ENCODE assay signal across 1 fruit fly cellular context in the genomic region with DNA sequence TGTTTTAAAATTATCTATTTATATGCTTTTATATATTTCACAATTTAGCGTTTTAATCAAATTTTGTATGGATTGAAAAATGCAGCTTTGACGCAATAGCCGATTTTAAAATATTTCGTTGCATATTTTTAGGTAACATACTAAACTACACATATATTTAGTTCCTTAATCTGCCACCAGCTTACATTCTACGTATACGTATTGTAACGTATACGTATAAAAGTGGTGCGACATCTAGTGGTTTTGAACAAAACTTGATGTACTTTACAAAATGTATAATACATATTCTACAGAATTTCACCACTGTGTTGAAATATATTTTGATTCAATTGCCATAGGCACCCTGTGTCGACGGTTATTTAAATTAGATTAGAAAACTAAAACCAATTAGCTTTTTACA.
TF ChIP-seq lines count a peak whose summit lies in the region.

No protein-coding gene starts in this region.

TF ChIP-seq in whole organism, embryonic, 481 proteins besides CTCF, POLR2A, EP300 and RAD21 (continued from another document and continues in another):
- TF ChIP-seq Oaz (GFP tag; IDR thresholded peaks at IDR 0.05; lab: Robert Waterston, UW) (no peak), oc (tag; optimal IDR thresholded peaks at IDR 0.05; lab: Kevin White, UChicago) (no peak), CG6654 (GFP tag; optimal IDR thresholded peaks at IDR 0.05; lab: Kevin White, UChicago) (no peak), gce (GFP tag; IDR thresholded peaks at IDR 0.05; lab: Robert Waterston, UW) (no peak), CG15479 (GFP tag; optimal IDR thresholded peaks at IDR 0.05; lab: Kevin White, UChicago) (no peak), CG16813 (GFP tag; IDR thresholded peaks at IDR 0.05; lab: Robert Waterston, UW; ENCODE audit: partially characterized antibody) (peak; percentile 65), CG34376 (GFP tag; optimal IDR thresholded peaks at IDR 0.05; lab: Kevin White, UChicago) (no peak), Lpt (GFP tag; optimal IDR thresholded peaks at IDR 0.05; lab: Kevin White, UChicago) (no peak), slbo (GFP tag; IDR thresholded peaks at IDR 0.05; lab: Robert Waterston, UW) (peak; percentile 46; the same call in 1 of the 2 replicates), CG7745 (tag; optimal IDR thresholded peaks at IDR 0.05; lab: Kevin White, UChicago) (no peak), CG6854 (GFP tag; optimal IDR thresholded peaks at IDR 0.05; lab: Kevin White, UChicago) (no peak), Sry-δ (GFP tag; optimal IDR thresholded peaks at IDR 0.05; lab: Kevin White, UChicago) (no peak), Nf-YA (GFP tag; IDR thresholded peaks at IDR 0.05; lab: Robert Waterston, UW) (no peak), CG1832 (GFP tag; optimal IDR thresholded peaks at IDR 0.05; lab: Kevin White, UChicago) (no peak), tll (GFP tag; optimal IDR thresholded peaks at IDR 0.05; lab: Kevin White, UChicago) (no peak), CG17612 (GFP tag; IDR thresholded peaks at IDR 0.05; lab: Robert Waterston, UW) (no peak), Kr (GFP tag; optimal IDR thresholded peaks at IDR 0.05; lab: Kevin White, UChicago) (no peak), chif (GFP tag; optimal IDR thresholded peaks at IDR 0.05; lab: Kevin White, UChicago) (peak in 1 of 2 experiments; percentile 45), pum (GFP tag; optimal IDR thresholded peaks at IDR 0.05; lab: Kevin White, UChicago) (no peak), Dll (GFP tag; IDR thresholded peaks at IDR 0.05; lab: Robert Waterston, UW; ENCODE audit: partially characterized antibody) (no peak), ken (GFP tag; IDR thresholded peaks at IDR 0.05; lab: Robert Waterston, UW) (no peak), vvl (GFP tag; IDR thresholded peaks at IDR 0.05; lab: Robert Waterston, UW) (peak; percentile 73), slou (GFP tag; optimal IDR thresholded peaks at IDR 0.05; lab: Kevin White, UChicago) (peak; percentile 7), kay (GFP tag; optimal IDR thresholded peaks at IDR 0.05; lab: Kevin White, UChicago) (no peak), Scr (GFP tag; IDR thresholded peaks at IDR 0.05; lab: Robert Waterston, UW; ENCODE audit: partially characterized antibody) (no peak), HLH4C (GFP tag; IDR thresholded peaks at IDR 0.05; lab: Robert Waterston, UW; ENCODE audit: partially characterized antibody) (no peak; the same call in 2 of the 3 replicates), dan (GFP tag; IDR thresholded peaks at IDR 0.05; lab: Robert Waterston, UW) (no peak), maf-S (GFP tag; optimal IDR thresholded peaks at IDR 0.05; lab: Kevin White, UChicago) (no peak), Elba2 (GFP tag; optimal IDR thresholded peaks at IDR 0.05; lab: Kevin White, UChicago) (no peak), hb (GFP tag; IDR thresholded peaks at IDR 0.05; lab: Robert Waterston, UW; ENCODE audit: partially characterized antibody) (no peak), kah (GFP tag; optimal IDR thresholded peaks at IDR 0.05; lab: Kevin White, UChicago) (no peak), ssp (GFP tag; IDR thresholded peaks at IDR 0.05; lab: Robert Waterston, UW) (no peak), CG13775 (GFP tag; optimal IDR thresholded peaks at IDR 0.05; lab: Kevin White, UChicago) (no peak), CG4854 (GFP tag; optimal IDR thresholded peaks at IDR 0.05; lab: Kevin White, UChicago) (no peak), CG8359 (GFP tag; optimal IDR thresholded peaks at IDR 0.05; lab: Kevin White, UChicago; ENCODE audit: borderline replicate concordance) (no peak), CG17829 (tag; optimal IDR thresholded peaks at IDR 0.05; lab: Kevin White, UChicago) (peak; percentile 59), emc (GFP tag; optimal IDR thresholded peaks at IDR 0.05; lab: Kevin White, UChicago) (no peak), CG1233 (GFP tag; optimal IDR thresholded peaks at IDR 0.05; lab: Kevin White, UChicago) (no peak), CG10267 (tag; optimal IDR thresholded peaks at IDR 0.05; lab: Kevin White, UChicago) (peak; percentile 42), croc (GFP tag; conservative IDR thresholded peaks at IDR 0.05; lab: Robert Waterston, UW) (no peak), dysf (GFP tag; IDR thresholded peaks at IDR 0.05; lab: Robert Waterston, UW) (peak; percentile 18; the same call in 1 of the 3 replicates), CG8765 (GFP tag; IDR thresholded peaks at IDR 0.05; lab: Robert Waterston, UW) (no peak), Spps (tag; optimal IDR thresholded peaks at IDR 0.05; lab: Kevin White, UChicago) (no peak), Bteb2 (GFP tag; optimal IDR thresholded peaks at IDR 0.05; lab: Kevin White, UChicago) (no peak), Rfx (GFP tag; IDR thresholded peaks at IDR 0.05; lab: Robert Waterston, UW) (peak; percentile 54), CG4360 (GFP tag; IDR thresholded peaks at IDR 0.05; lab: Robert Waterston, UW) (no peak), CG17361 (GFP tag; IDR thresholded peaks at IDR 0.05; lab: Robert Waterston, UW) (peak; percentile 53; the same call in 2 of the 3 replicates), dm (GFP tag; optimal IDR thresholded peaks at IDR 0.05; lab: Kevin White, UChicago) (no peak), CG18262 (tag; optimal IDR thresholded peaks at IDR 0.05; lab: Kevin White, UChicago) (peak; percentile 9), CG9876 (GFP tag; optimal IDR thresholded peaks at IDR 0.05; lab: Kevin White, UChicago) (no peak), zf30C (GFP tag; optimal IDR thresholded peaks at IDR 0.05; lab: Kevin White, UChicago) (no peak), Dref (GFP tag; IDR thresholded peaks at IDR 0.05; lab: Robert Waterston, UW) (no peak), CG9609 (GFP tag; optimal IDR thresholded peaks at IDR 0.05; lab: Kevin White, UChicago) (peak; percentile 30), caup (GFP tag; optimal IDR thresholded peaks at IDR 0.05; lab: Kevin White, UChicago; ENCODE audit: severe bottlenecking) (no peak), sqz (GFP tag; optimal IDR thresholded peaks at IDR 0.05; lab: Kevin White, UChicago) (no peak), lov (optimal IDR thresholded peaks at IDR 0.05; lab: Kevin White, UChicago) (no peak), lov (GFP tag; IDR thresholded peaks at IDR 0.05; lab: Robert Waterston, UW) (no peak), trem (tag; optimal IDR thresholded peaks at IDR 0.05; lab: Kevin White, UChicago) (peak; percentile 46), sisA (GFP tag; IDR thresholded peaks at IDR 0.05; lab: Robert Waterston, UW) (no peak), ro (GFP tag; IDR thresholded peaks at IDR 0.05; lab: Robert Waterston, UW) (no peak), CG17328 (GFP tag; IDR thresholded peaks at IDR 0.05; lab: Robert Waterston, UW) (no peak), slp2 (GFP tag; optimal IDR thresholded peaks at IDR 0.05; lab: Kevin White, UChicago) (no peak), CG13123 (GFP tag; optimal IDR thresholded peaks at IDR 0.05; lab: Kevin White, UChicago) (no peak), Gug (GFP tag; IDR thresholded peaks at IDR 0.05; lab: Robert Waterston, UW) (no peak), CHES-1-like (GFP tag; optimal IDR thresholded peaks at IDR 0.05; lab: Kevin White, UChicago) (no peak), CG17359 (tag; optimal IDR thresholded peaks at IDR 0.05; lab: Kevin White, UChicago) (peak; percentile 14), sim (GFP tag; IDR thresholded peaks at IDR 0.05; lab: Robert Waterston, UW) (no peak), HLHmδ (GFP tag; optimal IDR thresholded peaks at IDR 0.05; lab: Kevin White, UChicago) (no peak), CG16863 (GFP tag; optimal IDR thresholded peaks at IDR 0.05; lab: Kevin White, UChicago) (no peak), CG14667 (GFP tag; IDR thresholded peaks at IDR 0.05; lab: Robert Waterston, UW) (no peak), Atf3 (GFP tag; optimal IDR thresholded peaks at IDR 0.05; lab: Kevin White, UChicago) (no peak), PHDP (tag; optimal IDR thresholded peaks at IDR 0.05; lab: Kevin White, UChicago) (peak; percentile 40), kni (GFP tag; optimal IDR thresholded peaks at IDR 0.05; lab: Kevin White, UChicago) (no peak), CG7963 (GFP tag; IDR thresholded peaks at IDR 0.05; lab: Robert Waterston, UW; ENCODE audit: partially characterized antibody) (no peak), eve (GFP tag; optimal IDR thresholded peaks at IDR 0.05; lab: Kevin White, UChicago) (no peak), Mad (GFP tag; optimal IDR thresholded peaks at IDR 0.05; lab: Kevin White, UChicago) (no peak), CG5245 (GFP tag; optimal IDR thresholded peaks at IDR 0.05; lab: Kevin White, UChicago) (no peak), HmgZ (tag; optimal IDR thresholded peaks at IDR 0.05; lab: Kevin White, UChicago) (peak; percentile 70), cato (GFP tag; optimal IDR thresholded peaks at IDR 0.05; lab: Kevin White, UChicago; ENCODE audit: borderline replicate concordance) (no peak), Dip3 (GFP tag; optimal IDR thresholded peaks at IDR 0.05; lab: Kevin White, UChicago) (no peak), CG13287 (GFP tag; IDR thresholded peaks at IDR 0.05; lab: Robert Waterston, UW; ENCODE audit: partially characterized antibody) (no peak; the same call in 1 of the 2 replicates), CG6254 (GFP tag; optimal IDR thresholded peaks at IDR 0.05; lab: Kevin White, UChicago) (peak; percentile 99), Ets65A (GFP tag; lab: Kevin White, UChicago) (peak; percentile 94), D19B (GFP tag; optimal IDR thresholded peaks at IDR 0.05; lab: Kevin White, UChicago) (no peak), CG6175 (GFP tag; IDR thresholded peaks at IDR 0.05; lab: Robert Waterston, UW) (no peak), cas (GFP tag; IDR thresholded peaks at IDR 0.05; lab: Robert Waterston, UW) (no peak), Hr51 (GFP tag; optimal IDR thresholded peaks at IDR 0.05; lab: Kevin White, UChicago) (no peak), CG9727 (GFP tag; optimal IDR thresholded peaks at IDR 0.05; lab: Kevin White, UChicago) (no peak), pzg (GFP tag; optimal IDR thresholded peaks at IDR 0.05; lab: Kevin White, UChicago) (peak; percentile 5), CG18764 (GFP tag; optimal IDR thresholded peaks at IDR 0.05; lab: Kevin White, UChicago) (no peak), CrebB (tag; optimal IDR thresholded peaks at IDR 0.05; lab: Kevin White, UChicago) (no peak), lmd (GFP tag; IDR thresholded peaks at IDR 0.05; lab: Robert Waterston, UW) (no peak), Taf1 (GFP tag; IDR thresholded peaks at IDR 0.05; lab: Robert Waterston, UW) (no peak), CG17186 (GFP tag; optimal IDR thresholded peaks at IDR 0.05; lab: Kevin White, UChicago) (no peak), zen2 (GFP tag; IDR thresholded peaks at IDR 0.05; lab: Robert Waterston, UW; ENCODE audit: partially characterized antibody) (no peak), CG11093 (GFP tag; IDR thresholded peaks at IDR 0.05; lab: Robert Waterston, UW) (no peak), pan (optimal IDR thresholded peaks at IDR 0.05; lab: Kevin White, UChicago) (no peak), pan (GFP tag; optimal IDR thresholded peaks at IDR 0.05 in 1 of 2, IDR thresholded peaks at IDR 0.05 in 1 of 2) (no peak), CG12391 (tag; optimal IDR thresholded peaks at IDR 0.05; lab: Kevin White, UChicago) (peak; percentile 12), tgo (GFP tag; IDR thresholded peaks at IDR 0.05; lab: Robert Waterston, UW) (no peak), toy (GFP tag; IDR thresholded peaks at IDR 0.05; lab: Robert Waterston, UW) (no peak), CG14710 (tag; optimal IDR thresholded peaks at IDR 0.05; lab: Kevin White, UChicago) (peak; percentile 32), CG11085 (GFP tag; IDR thresholded peaks at IDR 0.05; lab: Robert Waterston, UW) (peak; percentile 32; the same call in 1 of the 2 replicates), stc (GFP tag; IDR thresholded peaks at IDR 0.05; lab: Robert Waterston, UW) (no peak), D19A (tag; optimal IDR thresholded peaks at IDR 0.05; lab: Kevin White, UChicago) (no peak), CG4328 (GFP tag; optimal IDR thresholded peaks at IDR 0.05; lab: Kevin White, UChicago) (no peak), sob (GFP tag; IDR thresholded peaks at IDR 0.05; lab: Robert Waterston, UW) (peak; percentile 39; the same call in 1 of the 2 replicates), CG6791 (GFP tag; IDR thresholded peaks at IDR 0.05; lab: Robert Waterston, UW; ENCODE audit: partially characterized antibody) (no peak), Myb (GFP tag; optimal IDR thresholded peaks at IDR 0.05; lab: Kevin White, UChicago) (peak; percentile 90), Side (GFP tag; optimal IDR thresholded peaks at IDR 0.05; lab: Kevin White, UChicago) (no peak), zfh1 (GFP tag; IDR thresholded peaks at IDR 0.05; lab: Robert Waterston, UW) (no peak; the same call in 2 of the 3 replicates), Jarid2 (GFP tag; optimal IDR thresholded peaks at IDR 0.05; lab: Kevin White, UChicago) (no peak), br (optimal IDR thresholded peaks at IDR 0.05; lab: Kevin White, UChicago) (no peak), Med (GFP tag; lab: Kevin White, UChicago) (peak; percentile 91), CG18599 (GFP tag; optimal IDR thresholded peaks at IDR 0.05; lab: Kevin White, UChicago) (no peak), CG8281 (tag; optimal IDR thresholded peaks at IDR 0.05; lab: Kevin White, UChicago) (no peak), ase (GFP tag; IDR thresholded peaks at IDR 0.05; lab: Robert Waterston, UW) (no peak), NK7.1 (GFP tag; optimal IDR thresholded peaks at IDR 0.05; lab: Kevin White, UChicago) (no peak), Tbp (GFP tag; optimal IDR thresholded peaks at IDR 0.05; lab: Kevin White, UChicago) (no peak), bbx (GFP tag; IDR thresholded peaks at IDR 0.05; lab: Robert Waterston, UW; ENCODE audit: partially characterized antibody) (peak; percentile 22; the same call in 1 of the 2 replicates), CG6765 (GFP tag; optimal IDR thresholded peaks at IDR 0.05; lab: Kevin White, UChicago) (no peak), Aef1 (GFP tag; IDR thresholded peaks at IDR 0.05; lab: Robert Waterston, UW) (no peak), Nf-YB (GFP tag; optimal IDR thresholded peaks at IDR 0.05; lab: Kevin White, UChicago) (no peak), CG2678 (tag; optimal IDR thresholded peaks at IDR 0.05; lab: Kevin White, UChicago) (no peak), Abd-B (GFP tag; optimal IDR thresholded peaks at IDR 0.05; lab: Kevin White, UChicago) (no peak), Hand (GFP tag; optimal IDR thresholded peaks at IDR 0.05; lab: Kevin White, UChicago) (no peak), Ada2b (GFP tag; IDR thresholded peaks at IDR 0.05; lab: Robert Waterston, UW) (no peak), CG2712 (tag; optimal IDR thresholded peaks at IDR 0.05; lab: Kevin White, UChicago) (peak; percentile 65), pita (GFP tag; optimal IDR thresholded peaks at IDR 0.05; lab: Kevin White, UChicago) (peak; percentile 66), CG10959 (GFP tag; IDR thresholded peaks at IDR 0.05; lab: Robert Waterston, UW) (no peak), grau (tag; optimal IDR thresholded peaks at IDR 0.05; lab: Kevin White, UChicago) (peak; percentile 35)
